Fruit fly (Drosophila melanogaster) whole organism, embryonic: ENCODE results near the gene Oatp26F.

Source experiments
- ATbp ChIP-seq: fragments of 200-800 bp; sonication (Bioruptor generic); optimal IDR thresholded peaks from 2 replicates; lab custom pipeline; 2017; ENCODE audit warnings: missing biosample characterization, mild to moderate bottlenecking, missing genetic modification characterization, missing genetic modification reagents
- Antp ChIP-seq: fragments of 200-800 bp; sonication (Bioruptor generic); optimal IDR thresholded peaks from 3 replicates; lab custom pipeline; 2016; ENCODE audit warnings: missing biosample characterization, missing genetic modification characterization
- CG11696 ChIP-seq: fragments of 200-800 bp; sonication (Bioruptor generic); IDR thresholded peaks from 2 replicates; pipeline ENCODE4 v1.3.6; 2022; ENCODE audit warnings: missing biosample characterization, missing genetic modification characterization
- CG12236 ChIP-seq: fragments of 200-800 bp; sonication (Bioruptor generic); optimal IDR thresholded peaks from 2 replicates; lab custom pipeline; 2016; ENCODE audit warnings: missing biosample characterization, missing genetic modification characterization
- CG15011 ChIP-seq: fragments of 200-800 bp; sonication (Bioruptor generic); optimal IDR thresholded peaks from 3 replicates; lab custom pipeline; 2018; ENCODE audit warnings: missing biosample characterization, mild to moderate bottlenecking, missing genetic modification characterization
- CG15073 ChIP-seq: fragments of 200-800 bp; sonication (Bioruptor generic); optimal IDR thresholded peaks from 2 replicates; lab custom pipeline; 2016; ENCODE audit warnings: missing biosample characterization, missing genetic modification characterization
- CG16779 ChIP-seq: fragments of 200-800 bp; sonication (Bioruptor generic); IDR thresholded peaks from 2 replicates; pipeline ENCODE4 v1.3.6; 2022; ENCODE audit warnings: missing biosample characterization, missing genetic modification characterization
- CG16813 ChIP-seq: fragments of 200-800 bp; sonication (Bioruptor generic); IDR thresholded peaks from 3 replicates; pipeline ENCODE4 v1.3.6; 2022; ENCODE audit warnings: missing biosample characterization, missing genetic modification characterization; ENCODE audit not compliant: partially characterized antibody
- CG16815 ChIP-seq: fragments of 200-800 bp; sonication (Bioruptor generic); optimal IDR thresholded peaks from 3 replicates; lab custom pipeline; 2017; ENCODE audit warnings: missing biosample characterization, mild to moderate bottlenecking, missing genetic modification characterization
- CG17328 ChIP-seq: fragments of 200-800 bp; sonication (Bioruptor generic); IDR thresholded peaks from 2 replicates; pipeline ENCODE4 v1.3.6; 2022; ENCODE audit warnings: missing biosample characterization, missing genetic modification characterization
- CG2129 ChIP-seq: fragments of 200-800 bp; sonication (Bioruptor generic); IDR thresholded peaks from 2 replicates; pipeline ENCODE4 v1.3.6; 2022; ENCODE audit warnings: missing biosample characterization, missing genetic modification characterization; ENCODE audit not compliant: partially characterized antibody
- CG2202 ChIP-seq: fragments of 200-800 bp; sonication (Bioruptor generic); optimal IDR thresholded peaks from 2 replicates; lab custom pipeline; 2018; ENCODE audit warnings: missing biosample characterization, mild to moderate bottlenecking, missing genetic modification characterization
- CG2712 ChIP-seq: fragments of 200-800 bp; optimal IDR thresholded peaks from 3 replicates; lab custom pipeline; 2019; ENCODE audit warnings: missing biosample characterization, mild to moderate bottlenecking, missing genetic modification characterization, moderate library complexity
- CG30020 ChIP-seq: fragments of 200-800 bp; optimal IDR thresholded peaks from 2 replicates; lab custom pipeline; 2019; ENCODE audit warnings: missing biosample characterization, mild to moderate bottlenecking, missing genetic modification characterization, moderate library complexity
- CG3407 ChIP-seq: fragments of 200-800 bp; sonication (Bioruptor generic); optimal IDR thresholded peaks from 2 replicates; lab custom pipeline; 2018; ENCODE audit warnings: missing biosample characterization, mild to moderate bottlenecking, missing genetic modification characterization
- CG34422 ChIP-seq: fragments of 200-800 bp; sonication (Bioruptor generic); IDR thresholded peaks from 3 replicates; pipeline ENCODE4 v1.3.6; 2022; ENCODE audit warnings: missing biosample characterization, missing genetic modification characterization
- CG4360 ChIP-seq: fragments of 200-800 bp; sonication (Bioruptor generic); IDR thresholded peaks from 2 replicates; pipeline ENCODE4 v1.3.6; 2022; ENCODE audit warnings: missing biosample characterization, missing genetic modification characterization
- CG5245 ChIP-seq: fragments of 200-800 bp; sonication (Bioruptor generic); optimal IDR thresholded peaks from 3 replicates; lab custom pipeline; 2016; ENCODE audit warnings: missing biosample characterization, missing genetic modification characterization
- CG9932 ChIP-seq: fragments of 200-800 bp; sonication (Bioruptor generic); IDR thresholded peaks from 2 replicates; pipeline ENCODE4 v1.3.6; 2022; ENCODE audit warnings: missing biosample characterization, missing genetic modification characterization
- CHES-1-like ChIP-seq: fragments of 200-800 bp; sonication (Bioruptor generic); optimal IDR thresholded peaks from 2 replicates; lab custom pipeline; 2016; ENCODE audit warnings: missing biosample characterization, missing genetic modification characterization
- Dip3 ChIP-seq: fragments of 200-800 bp; sonication (Bioruptor generic); optimal IDR thresholded peaks from 3 replicates; lab custom pipeline; 2016; ENCODE audit warnings: missing biosample characterization, missing genetic modification characterization
- Doc2 ChIP-seq: fragments of 200-800 bp; sonication (Bioruptor generic); IDR thresholded peaks from 2 replicates; pipeline ENCODE4 v1.3.6; 2022; ENCODE audit warnings: missing biosample characterization, missing genetic modification characterization
- H15 ChIP-seq: fragments of 200-800 bp; sonication (Bioruptor generic); IDR thresholded peaks from 3 replicates; pipeline ENCODE4 v1.3.6; 2022; ENCODE audit warnings: missing biosample characterization, missing genetic modification characterization
- Hr3 ChIP-seq: fragments of 200-800 bp; sonication (Bioruptor generic); optimal IDR thresholded peaks from 3 replicates; lab custom pipeline; 2016; ENCODE audit warnings: missing biosample characterization, missing genetic modification characterization
- Lpt ChIP-seq: fragments of >200 bp; optimal IDR thresholded peaks from 2 replicates; lab custom pipeline; 2018; ENCODE audit warnings: missing biosample characterization, missing genetic modification characterization
- Myb ChIP-seq: fragments of 200-800 bp; sonication (Bioruptor generic); optimal IDR thresholded peaks from 2 replicates; lab custom pipeline; 2016; ENCODE audit warnings: missing biosample characterization, missing genetic modification characterization
- Poxn ChIP-seq: fragments of 200-800 bp; sonication (Bioruptor generic); IDR thresholded peaks from 2 replicates; pipeline ENCODE4 v1.3.6; 2022; ENCODE audit warnings: missing biosample characterization, missing genetic modification characterization
- Sox100B ChIP-seq: fragments of 200-800 bp; sonication (Bioruptor generic); optimal IDR thresholded peaks from 3 replicates; lab custom pipeline; 2018; ENCODE audit warnings: missing biosample characterization, mild to moderate bottlenecking, missing genetic modification characterization
- Spps ChIP-seq: fragments of 200-800 bp; sonication (Bioruptor generic); optimal IDR thresholded peaks from 2 replicates; lab custom pipeline; 2018; ENCODE audit warnings: missing biosample characterization, mild to moderate bottlenecking, missing genetic modification characterization
- Stat92E ChIP-seq, 3 experiments: fragments of >200 bp in 2 of 3; fragments of 200-800 bp in 1 of 3; sonication (Bioruptor generic) in 1 of 3; optimal IDR thresholded peaks; 2 replicates each; lab custom pipeline; 2017 to 2019; ENCODE audit warnings: missing biosample characterization in 3 of 3, missing genetic modification characterization in 3 of 3, mild to moderate bottlenecking in 1 of 3, moderate library complexity in 1 of 3
- Usf ChIP-seq: fragments of 200-800 bp; sonication (Bioruptor generic); optimal IDR thresholded peaks from 2 replicates; lab custom pipeline; 2017; ENCODE audit warnings: missing genotype, missing biosample characterization, missing genetic modification characterization
- Xbp1 ChIP-seq: fragments of 200-800 bp; sonication (Bioruptor generic); optimal IDR thresholded peaks from 3 replicates; lab custom pipeline; 2016; ENCODE audit warnings: missing biosample characterization, mild to moderate bottlenecking, missing genetic modification characterization
- bab2 ChIP-seq: fragments of 200-800 bp; sonication (Bioruptor generic); optimal IDR thresholded peaks from 2 replicates; lab custom pipeline; 2016; ENCODE audit warnings: missing biosample characterization, missing genetic modification characterization
- cwo ChIP-seq: fragments of 200-800 bp; sonication (Bioruptor generic); optimal IDR thresholded peaks from 3 replicates; lab custom pipeline; 2017; ENCODE audit warnings: missing biosample characterization, missing genetic modification characterization, mild to moderate bottlenecking, moderate library complexity, missing genetic modification reagents
- dm ChIP-seq: fragments of 200-800 bp; sonication (Bioruptor generic); optimal IDR thresholded peaks from 3 replicates; lab custom pipeline; 2016; ENCODE audit warnings: missing biosample characterization, missing genetic modification characterization
- dmrt99B ChIP-seq: fragments of 200-800 bp; sonication (Bioruptor generic); optimal IDR thresholded peaks from 2 replicates; lab custom pipeline; 2018; ENCODE audit warnings: missing biosample characterization, mild to moderate bottlenecking, missing genetic modification characterization, moderate library complexity
- dpn ChIP-seq, 2 experiments: fragments of 200-800 bp; sonication (Bioruptor generic); optimal IDR thresholded peaks; 3 replicates each; lab custom pipeline; 2016; ENCODE audit warnings: missing biosample characterization in 2 of 2, missing genetic modification characterization in 2 of 2
- exex ChIP-seq: fragments of 200-800 bp; sonication (Bioruptor generic); optimal IDR thresholded peaks from 4 replicates; lab custom pipeline; 2018; ENCODE audit warnings: missing biosample characterization, mild to moderate bottlenecking, missing genetic modification characterization, moderate library complexity
- grn ChIP-seq: fragments of 200-800 bp; sonication (Bioruptor generic); optimal IDR thresholded peaks from 3 replicates; lab custom pipeline; 2017; ENCODE audit warnings: missing biosample characterization, missing genetic modification characterization
- jumu ChIP-seq: fragments of 200-800 bp; sonication (Bioruptor generic); optimal IDR thresholded peaks from 3 replicates; lab custom pipeline; 2016; ENCODE audit warnings: missing biosample characterization, missing genetic modification characterization
- lmd ChIP-seq: fragments of 200-800 bp; sonication (Bioruptor generic); IDR thresholded peaks from 2 replicates; pipeline ENCODE4 v1.3.6; 2022; ENCODE audit warnings: missing biosample characterization, missing genetic modification characterization
- odd ChIP-seq: fragments of 200-800 bp; sonication (Bioruptor generic); optimal IDR thresholded peaks from 2 replicates; lab custom pipeline; 2017; ENCODE audit warnings: missing biosample characterization, mild to moderate bottlenecking, missing genetic modification characterization
- phol ChIP-seq: fragments of 200-800 bp; sonication (Bioruptor generic); optimal IDR thresholded peaks from 3 replicates; lab custom pipeline; 2018; ENCODE audit warnings: missing biosample characterization, mild to moderate bottlenecking, missing genetic modification characterization, moderate library complexity
- pita ChIP-seq: fragments of 200-800 bp; sonication (Bioruptor generic); optimal IDR thresholded peaks from 2 replicates; lab custom pipeline; 2017; ENCODE audit warnings: missing biosample characterization, mild to moderate bottlenecking, missing genetic modification characterization
- psq ChIP-seq: fragments of 200-800 bp; sonication (Bioruptor generic); optimal IDR thresholded peaks from 2 replicates; lab custom pipeline; 2017; ENCODE audit warnings: missing biosample characterization, missing genetic modification characterization
- pum ChIP-seq: fragments of 200-800 bp; sonication (Bioruptor generic); optimal IDR thresholded peaks from 2 replicates; lab custom pipeline; 2016; ENCODE audit warnings: missing biosample characterization, missing genetic modification characterization
- ro ChIP-seq: fragments of 200-800 bp; sonication (Bioruptor generic); IDR thresholded peaks from 2 replicates; pipeline ENCODE4 v1.3.6; 2022; ENCODE audit warnings: missing biosample characterization, missing genetic modification characterization
- so ChIP-seq: fragments of 200-800 bp; sonication (Bioruptor generic); IDR thresholded peaks from 3 replicates; pipeline ENCODE4 v1.3.6; 2022; ENCODE audit warnings: missing biosample characterization, missing genetic modification characterization
- sug ChIP-seq: fragments of 200-800 bp; optimal IDR thresholded peaks from 2 replicates; lab custom pipeline; 2019; ENCODE audit warnings: missing biosample characterization, mild to moderate bottlenecking, missing genetic modification characterization, moderate library complexity
- vnd ChIP-seq: fragments of 200-800 bp; sonication (Bioruptor generic); IDR thresholded peaks from 3 replicates; pipeline ENCODE4 v1.3.6; 2022; ENCODE audit warnings: missing biosample characterization, missing genetic modification characterization; ENCODE audit not compliant: partially characterized antibody
- zen ChIP-seq: fragments of 200-800 bp; sonication (Bioruptor generic); optimal IDR thresholded peaks from 3 replicates; lab custom pipeline; 2018; ENCODE audit warnings: missing biosample characterization, mild to moderate bottlenecking, missing genetic modification characterization, moderate library complexity

Oatp26F gene

dm6 chr2L:6667719-6668325 lies 35.6 kb upstream of the Oatp26F start, which contains the start of gene Galt (continued):
- no peak for TF ChIP-seq Myb
- TF ChIP-seq Hr3 (GFP tag; lab: Kevin White, UChicago): peak; percentile 5
- peak; percentile 93 for TF ChIP-seq grn (GFP tag; lab: Kevin White, UChicago)
- no peak for TF ChIP-seq CG15011
- no peak for TF ChIP-seq H15 (GFP tag; lab: Robert Waterston, UW)
- TF ChIP-seq CG2712 (tag; lab: Kevin White, UChicago): peak; percentile 69
- TF ChIP-seq Usf (GFP tag; lab: Kevin White, UChicago): no peak
- no peak for TF ChIP-seq pum
- no peak for TF ChIP-seq CG3407 (GFP tag; lab: Kevin White, UChicago)
- TF ChIP-seq CG16813 (GFP tag; lab: Robert Waterston, UW): peak; percentile 82
- TF ChIP-seq sug (tag; lab: Kevin White, UChicago): peak; percentile 79
- TF ChIP-seq dm (GFP tag; lab: Kevin White, UChicago): no peak
- no peak for TF ChIP-seq pita (GFP tag; lab: Kevin White, UChicago)
- no peak for TF ChIP-seq Dip3 (GFP tag; lab: Kevin White, UChicago)
- TF ChIP-seq bab2 (GFP tag; lab: Kevin White, UChicago): no peak
- TF ChIP-seq Xbp1 (GFP tag; lab: Kevin White, UChicago): peak; percentile 28
- peak; percentile 10 for TF ChIP-seq CG2202 (tag; lab: Kevin White, UChicago)
- peak; percentile 47 for TF ChIP-seq CG9932 (GFP tag; lab: Robert Waterston, UW)
- TF ChIP-seq CG15073 (GFP tag; lab: Kevin White, UChicago): no peak
- TF ChIP-seq Doc2 (GFP tag; lab: Robert Waterston, UW): no peak
- no peak for TF ChIP-seq CG16815 (GFP tag; lab: Kevin White, UChicago)
- TF ChIP-seq zen (tag; lab: Kevin White, UChicago): no peak
- no peak for TF ChIP-seq lmd (GFP tag; lab: Robert Waterston, UW)
- TF ChIP-seq so (GFP tag; lab: Robert Waterston, UW): no peak
- no peak for TF ChIP-seq CG12236 (GFP tag; lab: Kevin White, UChicago)
- TF ChIP-seq odd: peak; percentile 43
- TF ChIP-seq ro (GFP tag; lab: Robert Waterston, UW): no peak
- no peak for TF ChIP-seq CG2129 (GFP tag; lab: Robert Waterston, UW)
- no peak for TF ChIP-seq CG5245 (GFP tag; lab: Kevin White, UChicago)
- TF ChIP-seq psq (GFP tag; lab: Kevin White, UChicago): peak; percentile 11
- TF ChIP-seq CG34422 (GFP tag; lab: Robert Waterston, UW): peak; percentile 59; the same call in 1 of the 3 replicates
- no peak for TF ChIP-seq CG16779
- no peak for TF ChIP-seq Stat92E (GFP tag; optimal IDR thresholded peaks at IDR 0.05; lab: Kevin White, UChicago)
- TF ChIP-seq ATbp (GFP tag; lab: Kevin White, UChicago): no peak
- TF ChIP-seq jumu (GFP tag; lab: Kevin White, UChicago): no peak
- no peak for TF ChIP-seq Poxn
- TF ChIP-seq CHES-1-like (GFP tag; lab: Kevin White, UChicago): no peak
- TF ChIP-seq CG11696 (GFP tag; lab: Robert Waterston, UW): no peak
- TF ChIP-seq CG30020 (tag; lab: Kevin White, UChicago): no peak
- TF ChIP-seq Lpt: no peak
- no peak for TF ChIP-seq dpn (GFP tag; optimal IDR thresholded peaks at IDR 0.05; lab: Kevin White, UChicago)
- TF ChIP-seq Antp (GFP tag; lab: Kevin White, UChicago): no peak
- TF ChIP-seq vnd (GFP tag; lab: Robert Waterston, UW): peak; percentile 70
- no peak for TF ChIP-seq dmrt99B (tag; lab: Kevin White, UChicago)
- no peak for TF ChIP-seq Sox100B (GFP tag; lab: Kevin White, UChicago)
- 0 out of 2 replicates have a peak, but pooled peaks have one; percentile 16 for TF ChIP-seq CG4360 (GFP tag; lab: Robert Waterston, UW)
- TF ChIP-seq phol: peak; percentile 40
- peak; percentile 66 for TF ChIP-seq exex (tag; lab: Kevin White, UChicago)
- peak; percentile 38 for TF ChIP-seq cwo
- TF ChIP-seq Spps: no peak
- TF ChIP-seq CG17328: peak; percentile 49; the same call in 1 of the 2 replicates
